Fruit fly (Drosophila melanogaster) whole organism, prepupa: Measurements from ENCODE around the gene nwk.

Experiments
- CG11902 ChIP-seq: fragments of 200-800 bp; sonication (Bioruptor generic); optimal IDR thresholded peaks from 3 replicates; lab custom pipeline; 2016; ENCODE audit warnings: missing biosample characterization, missing genetic modification characterization
- CG1621 ChIP-seq: fragments of 200-800 bp; sonication (Bioruptor generic); optimal IDR thresholded peaks from 3 replicates; lab custom pipeline; 2018; ENCODE audit warnings: missing biosample characterization, mild to moderate bottlenecking, missing genetic modification characterization
- CG16779 ChIP-seq: fragments of 200-800 bp; sonication (Bioruptor generic); optimal IDR thresholded peaks from 3 replicates; lab custom pipeline; 2017; ENCODE audit warnings: missing biosample characterization, mild to moderate bottlenecking, missing genetic modification characterization
- CG3032 ChIP-seq: fragments of 200-800 bp; optimal IDR thresholded peaks from 2 replicates; lab custom pipeline; 2019; ENCODE audit warnings: missing biosample characterization, mild to moderate bottlenecking, missing genetic modification characterization, moderate library complexity
- CG31627 ChIP-seq: fragments of 200-800 bp; sonication (Bioruptor generic); optimal IDR thresholded peaks from 3 replicates; lab custom pipeline; 2016; ENCODE audit warnings: missing biosample characterization, missing genetic modification characterization
- CG32006 ChIP-seq: fragments of 200-800 bp; sonication (Bioruptor generic); optimal IDR thresholded peaks from 3 replicates; lab custom pipeline; 2017; ENCODE audit warnings: missing biosample characterization, mild to moderate bottlenecking, missing genetic modification characterization
- CG6163 ChIP-seq: fragments of 200-800 bp; sonication (Bioruptor generic); IDR thresholded peaks from 3 replicates; pipeline ENCODE4 v1.3.6; 2022; ENCODE audit warnings: missing biosample characterization, missing genetic modification characterization
- CG6276 ChIP-seq: fragments of 200-800 bp; sonication (Bioruptor generic); optimal IDR thresholded peaks from 2 replicates; lab custom pipeline; 2017; ENCODE audit warnings: missing biosample characterization, mild to moderate bottlenecking, missing genetic modification characterization
- CG6854 ChIP-seq: fragments of 200-800 bp; sonication (Bioruptor generic); optimal IDR thresholded peaks from 2 replicates; lab custom pipeline; 2017; ENCODE audit warnings: missing biosample characterization, mild to moderate bottlenecking, missing genetic modification characterization
- CG7368 ChIP-seq: fragments of 200-800 bp; sonication (Bioruptor generic); optimal IDR thresholded peaks from 3 replicates; lab custom pipeline; 2016; ENCODE audit warnings: missing biosample characterization, missing genetic modification characterization
- CG8632 ChIP-seq: fragments of 200-800 bp; sonication (Bioruptor generic); optimal IDR thresholded peaks from 3 replicates; lab custom pipeline; 2016; ENCODE audit warnings: missing biosample characterization, missing genetic modification characterization
- CG9139 ChIP-seq: fragments of 200-800 bp; sonication (Bioruptor generic); optimal IDR thresholded peaks from 3 replicates; lab custom pipeline; 2017; ENCODE audit warnings: missing biosample characterization, mild to moderate bottlenecking, missing genetic modification characterization
- Eip75B ChIP-seq: fragments of 200-800 bp; sonication (Bioruptor generic); optimal IDR thresholded peaks from 3 replicates; lab custom pipeline; 2016; ENCODE audit warnings: missing biosample characterization, missing genetic modification characterization
- Eip78C ChIP-seq: fragments of 200-800 bp; sonication (Bioruptor generic); peaks from one replicate; lab custom pipeline; 2016; ENCODE audit warnings: missing biosample characterization, missing genetic modification characterization
- Hr38 ChIP-seq: sonication (Bioruptor generic); optimal IDR thresholded peaks from 2 replicates; lab custom pipeline; 2016; ENCODE audit warnings: missing biosample characterization, missing genetic modification characterization
- Hr39 ChIP-seq: fragments of 200-800 bp; sonication (Bioruptor generic); optimal IDR thresholded peaks from 2 replicates; lab custom pipeline; 2016; ENCODE audit warnings: missing biosample characterization, missing genetic modification characterization
- Met ChIP-seq: fragments of 200-800 bp; sonication (Bioruptor generic); optimal IDR thresholded peaks from 3 replicates; lab custom pipeline; 2016; ENCODE audit warnings: missing biosample characterization, missing genetic modification characterization
- Smox ChIP-seq: fragments of 200-800 bp; sonication (Bioruptor generic); optimal IDR thresholded peaks from 3 replicates; lab custom pipeline; 2016; ENCODE audit warnings: missing biosample characterization, missing genetic modification characterization
- Sox102F ChIP-seq: fragments of 200-800 bp; sonication (Bioruptor generic); optimal IDR thresholded peaks from 2 replicates; lab custom pipeline; 2016; ENCODE audit warnings: missing biosample characterization, mild to moderate bottlenecking, missing genetic modification characterization
- Sox15 ChIP-seq: fragments of 200-800 bp; sonication (Bioruptor generic); optimal IDR thresholded peaks from 3 replicates; lab custom pipeline; 2016; ENCODE audit warnings: missing biosample characterization, missing genetic modification characterization
- achi ChIP-seq: fragments of 200-800 bp; sonication (Bioruptor generic); optimal IDR thresholded peaks from 3 replicates; lab custom pipeline; 2016; ENCODE audit warnings: missing biosample characterization, missing genetic modification characterization
- acj6 ChIP-seq: fragments of 200-800 bp; sonication (Bioruptor generic); optimal IDR thresholded peaks from 3 replicates; lab custom pipeline; 2016; ENCODE audit warnings: missing biosample characterization, missing genetic modification characterization
- eg ChIP-seq: fragments of 200-800 bp; sonication (Bioruptor generic); IDR thresholded peaks from 3 replicates; pipeline ENCODE4 v1.3.6; 2022; ENCODE audit warnings: missing biosample characterization, missing genetic modification characterization
- fd59A ChIP-seq: fragments of 200-800 bp; sonication (Bioruptor generic); optimal IDR thresholded peaks from 2 replicates; lab custom pipeline; 2017; ENCODE audit warnings: missing biosample characterization, mild to moderate bottlenecking, missing genetic modification characterization, missing genetic modification reagents
- fd85E ChIP-seq: fragments of 200-800 bp; sonication (Bioruptor generic); optimal IDR thresholded peaks from 3 replicates; lab custom pipeline; 2016; ENCODE audit warnings: missing biosample characterization, missing genetic modification characterization
- fkh ChIP-seq: fragments of 200-800 bp; sonication (Bioruptor generic); optimal IDR thresholded peaks from 3 replicates; lab custom pipeline; 2017; ENCODE audit warnings: missing biosample characterization, mild to moderate bottlenecking, missing genetic modification characterization, moderate library complexity
- lz ChIP-seq: fragments of 200-800 bp; sonication (Bioruptor generic); optimal IDR thresholded peaks from 3 replicates; lab custom pipeline; 2016; ENCODE audit warnings: missing biosample characterization, missing genetic modification characterization
- pdm3 ChIP-seq: fragments of 200-800 bp; sonication (Bioruptor generic); optimal IDR thresholded peaks from 3 replicates; lab custom pipeline; 2016; ENCODE audit warnings: missing biosample characterization, missing genetic modification characterization
- salr ChIP-seq, 2 experiments: fragments of 200-800 bp; sonication (Bioruptor generic); optimal IDR thresholded peaks; 3 replicates each; lab custom pipeline; 2016 to 2018; ENCODE audit warnings: missing biosample characterization in 2 of 2, missing genetic modification characterization in 2 of 2, mild to moderate bottlenecking in 1 of 2
- ss ChIP-seq, 2 experiments: fragments of 200-800 bp; sonication (Bioruptor generic); optimal IDR thresholded peaks; 2 replicates in 1 of 2; 3 replicates in 1 of 2; lab custom pipeline; 2017 to 2018; ENCODE audit warnings: mild to moderate bottlenecking in 2 of 2, missing biosample characterization in 2 of 2, missing genetic modification characterization in 2 of 2, moderate library complexity in 1 of 2
- svp ChIP-seq: fragments of 200-800 bp; sonication (Bioruptor generic); peaks from one replicate; lab custom pipeline; 2016; ENCODE audit warnings: missing biosample characterization, missing genetic modification characterization
- vri ChIP-seq: fragments of 200-800 bp; sonication (Bioruptor generic); optimal IDR thresholded peaks from 3 replicates; lab custom pipeline; 2016; ENCODE audit warnings: missing biosample characterization, mild to moderate bottlenecking, missing genetic modification characterization

nwk gene

dm6 chr3L:9135792-9136191 lies 1.9 kb upstream of the nwk start:
- no peak for TF ChIP-seq Sox102F
- no peak for TF ChIP-seq CG3032 (tag; lab: Kevin White, UChicago)
- no peak for TF ChIP-seq CG1621
- no peak for TF ChIP-seq fd59A (GFP tag; lab: Kevin White, UChicago)
- TF ChIP-seq Eip75B (GFP tag; lab: Kevin White, UChicago) = no peak
- no peak for TF ChIP-seq svp
- no peak for TF ChIP-seq Hr38

dm6 chr3L:9139553-9139952 lies 1.9 kb downstream of the nwk start:
- TF ChIP-seq fd85E = no peak
- TF ChIP-seq CG6163 (GFP tag; lab: Robert Waterston, UW) = no peak
- TF ChIP-seq pdm3 (GFP tag; lab: Kevin White, UChicago) = no peak
- no peak for TF ChIP-seq ss (GFP tag; optimal IDR thresholded peaks at IDR 0.05; lab: Kevin White, UChicago)
- TF ChIP-seq Eip78C (GFP tag; lab: Kevin White, UChicago) = no peak

dm6 chr3L:9141998-9142397 lies 4.3 kb downstream of the nwk start:
- no peak for TF ChIP-seq CG31627
- no peak for TF ChIP-seq CG9139 (GFP tag; lab: Kevin White, UChicago)
- no peak for TF ChIP-seq vri (GFP tag; lab: Kevin White, UChicago)
- TF ChIP-seq eg (GFP tag; lab: Robert Waterston, UW) = no peak
- TF ChIP-seq Hr38 = no peak
- TF ChIP-seq Eip75B (GFP tag; lab: Kevin White, UChicago) = no peak
- no peak for TF ChIP-seq CG6854
- no peak for TF ChIP-seq CG16779 (tag; lab: Kevin White, UChicago)
- TF ChIP-seq CG7368 (GFP tag; lab: Kevin White, UChicago) = no peak
- TF ChIP-seq CG6276 (GFP tag; lab: Kevin White, UChicago) = no peak
- no peak for TF ChIP-seq svp
- no peak for TF ChIP-seq Sox102F
- no peak for TF ChIP-seq CG32006
- TF ChIP-seq salr (GFP tag; optimal IDR thresholded peaks at IDR 0.05; lab: Kevin White, UChicago) = no peak
- TF ChIP-seq, all 60 proteins: peak for 0

dm6 chr3L:9151183-9151786 lies 13.6 kb downstream of the nwk start:
- TF ChIP-seq CG6276 (GFP tag; lab: Kevin White, UChicago) (no peak), CG31627 (no peak), CG32006 (no peak), lz (GFP tag; lab: Kevin White, UChicago) (no peak), fkh (GFP tag; lab: Kevin White, UChicago) (no peak), CG6163 (GFP tag; lab: Robert Waterston, UW) (no peak), Met (GFP tag; lab: Kevin White, UChicago) (no peak), eg (GFP tag; lab: Robert Waterston, UW) (no peak), CG7368 (GFP tag; lab: Kevin White, UChicago) (no peak), Hr39 (GFP tag; lab: Kevin White, UChicago) (no peak), CG11902 (GFP tag; lab: Kevin White, UChicago) (no peak), CG8632 (GFP tag; lab: Kevin White, UChicago) (no peak), fd59A (GFP tag; lab: Kevin White, UChicago) (no peak), CG1621 (no peak), acj6 (GFP tag; lab: Kevin White, UChicago) (no peak), Sox15 (GFP tag; lab: Kevin White, UChicago) (no peak), achi (GFP tag; lab: Kevin White, UChicago) (no peak)

- TF ChIP-seq Smox (GFP tag; lab: Kevin White, UChicago) = no peak
- no peak for TF ChIP-seq CG32006
- TF ChIP-seq svp = peak; percentile 36
Observed at dm6 chr3L:9182053-9182572, 44.5 kb downstream of the nwk start, which contains the start of gene Rdl. Rdl (minus strand) TSS chr3L:9182149.
